Worm (Caenorhabditis elegans) whole organism, young adult: ENCODE data around the gene srw-109.

Source experiments
- B0336.3 ChIP-seq: fragments of 200-800 bp; sonication (Bioruptor generic); IDR thresholded peaks from 2 replicates; pipeline ENCODE4 v1.3.6; 2022; ENCODE audit warnings: missing genetic modification characterization, missing compliant biosample characterization
- C17E4.6 ChIP-seq: fragments of 200-800 bp; sonication (Bioruptor generic); IDR thresholded peaks from 2 replicates; pipeline ENCODE4 v1.3.6; 2022; ENCODE audit warnings: missing genetic modification reagents, missing genetic modification characterization, missing compliant biosample characterization
- F49E8.2 ChIP-seq: sonication (generic microtip); optimal IDR thresholded peaks from 3 replicates; lab custom pipeline; 2017; ENCODE audit warnings: missing genetic modification characterization, mild to moderate bottlenecking, missing compliant biosample characterization, antibody characterized with exemption, moderate library complexity; ENCODE audit not compliant: insufficient read depth
- F55B11.4 ChIP-seq: sonication (generic microtip); optimal IDR thresholded peaks from 2 replicates; lab custom pipeline; 2016; ENCODE audit warnings: missing compliant biosample characterization, missing genetic modification characterization, borderline replicate concordance; ENCODE audit not compliant: insufficient read depth
- K11D2.4 ChIP-seq: fragments of 200-800 bp; sonication (Bioruptor generic); IDR thresholded peaks from 2 replicates; pipeline ENCODE4 v1.3.6; 2022; ENCODE audit warnings: missing genetic modification reagents, missing genetic modification characterization, missing compliant biosample characterization
- Y79H2A.3 ChIP-seq: fragments of 200-800 bp; sonication (Bioruptor generic); conservative IDR thresholded peaks from 2 replicates; pipeline ENCODE4 v1.3.6; 2022; ENCODE audit warnings: missing genetic modification reagents, missing genetic modification characterization, missing compliant biosample characterization
- ZK185.1 ChIP-seq: sonication (generic microtip); optimal IDR thresholded peaks from 2 replicates; lab custom pipeline; 2016; ENCODE audit warnings: mild to moderate bottlenecking, missing genetic modification characterization, missing compliant biosample characterization; ENCODE audit not compliant: poor library complexity, severe bottlenecking
- akir-1 ChIP-seq: fragments of 200-800 bp; sonication (Bioruptor generic); optimal IDR thresholded peaks from 2 replicates; lab custom pipeline; 2018; ENCODE audit warnings: mild to moderate bottlenecking, missing genetic modification characterization, moderate library complexity, missing compliant biosample characterization
- aptf-2 ChIP-seq: fragments of 200-800 bp; sonication (Bioruptor generic); conservative IDR thresholded peaks from 2 replicates; pipeline ENCODE4 v1.3.6; 2022; ENCODE audit warnings: missing genetic modification reagents, missing genetic modification characterization, missing compliant biosample characterization
- athp-1 ChIP-seq: sonication (generic microtip); optimal IDR thresholded peaks from 2 replicates; lab custom pipeline; 2017; ENCODE audit warnings: mild to moderate bottlenecking, missing genetic modification characterization, missing compliant biosample characterization
- attf-5 ChIP-seq: fragments of 200-800 bp; sonication (Bioruptor generic); optimal IDR thresholded peaks from 2 replicates; lab custom pipeline; 2018; ENCODE audit warnings: mild to moderate bottlenecking, missing genetic modification characterization, missing compliant biosample characterization
- ceh-27 ChIP-seq: fragments of 200-800 bp; sonication (Bioruptor generic); optimal IDR thresholded peaks from 2 replicates; lab custom pipeline; 2018; ENCODE audit warnings: mild to moderate bottlenecking, missing genetic modification characterization, moderate library complexity, missing compliant biosample characterization
- ceh-40 ChIP-seq: fragments of 200-800 bp; sonication (Bioruptor generic); IDR thresholded peaks from 2 replicates; pipeline ENCODE4 v1.3.6; 2022; ENCODE audit warnings: missing genetic modification characterization, missing compliant biosample characterization
- ceh-79 ChIP-seq: sonication (generic microtip); optimal IDR thresholded peaks from 2 replicates; lab custom pipeline; 2017; ENCODE audit warnings: mild to moderate bottlenecking, missing genetic modification characterization, missing compliant biosample characterization
- dox-1 ChIP-seq: fragments of 200-800 bp; sonication (Bioruptor generic); IDR thresholded peaks from 2 replicates; pipeline ENCODE4 v1.3.6; 2022; ENCODE audit warnings: missing genetic modification reagents, missing genetic modification characterization, missing compliant biosample characterization
- dpff-1 ChIP-seq: sonication (generic microtip); optimal IDR thresholded peaks from 2 replicates; lab custom pipeline; 2017; ENCODE audit warnings: mild to moderate bottlenecking, missing genetic modification characterization, missing compliant biosample characterization
- efl-1 ChIP-seq: fragments of 150-350 bp; optimal IDR thresholded peaks from 2 replicates; lab custom pipeline; 2014; ENCODE audit warnings: missing biosample characterization, missing genetic modification reagents, missing genetic modification characterization
- egl-44 ChIP-seq: fragments of 200-800 bp; sonication (Bioruptor generic); IDR thresholded peaks from 2 replicates; pipeline ENCODE4 v1.3.6; 2022; ENCODE audit warnings: missing genetic modification reagents, missing genetic modification characterization, missing compliant biosample characterization
- egrh-3 ChIP-seq: fragments of 200-800 bp; sonication (Bioruptor generic); IDR thresholded peaks from 2 replicates; pipeline ENCODE4 v1.3.6; 2022; ENCODE audit warnings: missing genetic modification reagents, missing genetic modification characterization, missing compliant biosample characterization
- hlh-12 ChIP-seq: sonication (generic microtip); optimal IDR thresholded peaks from 2 replicates; lab custom pipeline; 2016; ENCODE audit warnings: missing genetic modification characterization, missing compliant biosample characterization
- hmg-1.2 ChIP-seq: fragments of 200-800 bp; sonication (Bioruptor generic); IDR thresholded peaks from 2 replicates; pipeline ENCODE4 v1.3.6; 2022; ENCODE audit warnings: missing genetic modification reagents, missing genetic modification characterization, missing compliant biosample characterization
- let-526 ChIP-seq: fragments of 200-800 bp; sonication (Bioruptor generic); IDR thresholded peaks from 2 replicates; pipeline ENCODE4 v1.3.6; 2022; ENCODE audit warnings: missing genetic modification reagents, missing genetic modification characterization, missing compliant biosample characterization
- let-607 ChIP-seq, 2 experiments: fragments of 200-800 bp in 1 of 2; sonication (Bioruptor generic) in 1 of 2; sonication (generic microtip) in 1 of 2; optimal IDR thresholded peaks; 2 replicates each; lab custom pipeline; 2016 to 2018; ENCODE audit warnings: mild to moderate bottlenecking in 2 of 2, missing compliant biosample characterization in 2 of 2, missing genetic modification characterization in 2 of 2, moderate library complexity in 2 of 2, missing genotype in 1 of 2
- mcd-1 ChIP-seq: fragments of 200-800 bp; sonication (Bioruptor generic); IDR thresholded peaks from 2 replicates; pipeline ENCODE4 v1.3.6; 2022; ENCODE audit warnings: missing genetic modification reagents, missing genetic modification characterization, missing compliant biosample characterization
- mxl-1 ChIP-seq: sonication (generic microtip); optimal IDR thresholded peaks from 2 replicates; lab custom pipeline; 2016; ENCODE audit warnings: missing genetic modification characterization, missing compliant biosample characterization
- nhr-179 ChIP-seq: sonication (generic microtip); optimal IDR thresholded peaks from 2 replicates; lab custom pipeline; 2016; ENCODE audit warnings: mild to moderate bottlenecking, missing genetic modification characterization, missing compliant biosample characterization
- pha-4 ChIP-seq: fragments of 150-350 bp; sonication (generic microtip); optimal IDR thresholded peaks from 2 replicates; lab custom pipeline; 2014; ENCODE audit warnings: missing biosample characterization, missing genetic modification reagents, missing genetic modification characterization
- repo-1 ChIP-seq: sonication (generic microtip); optimal IDR thresholded peaks from 2 replicates; lab custom pipeline; 2017; ENCODE audit warnings: mild to moderate bottlenecking, missing genetic modification characterization, missing compliant biosample characterization
- sdz-38 ChIP-seq: sonication (generic microtip); optimal IDR thresholded peaks from 2 replicates; lab custom pipeline; 2016; ENCODE audit warnings: missing genotype, missing genetic modification characterization, missing compliant biosample characterization
- sea-2 ChIP-seq: fragments of 200-800 bp; sonication (Bioruptor generic); IDR thresholded peaks from 2 replicates; pipeline ENCODE4 v1.3.6; 2022; ENCODE audit warnings: missing genetic modification characterization, missing compliant biosample characterization
- snpc-1.1 ChIP-seq: sonication (generic microtip); optimal IDR thresholded peaks from 2 replicates; lab custom pipeline; 2017; ENCODE audit warnings: missing genetic modification characterization, mild to moderate bottlenecking, missing compliant biosample characterization, antibody characterized with exemption, moderate library complexity, missing genotype, missing genetic modification reagents; ENCODE audit not compliant: insufficient read depth
- snpc-1.3 ChIP-seq: sonication (generic microtip); optimal IDR thresholded peaks from 2 replicates; lab custom pipeline; 2017; ENCODE audit warnings: missing genetic modification characterization, mild to moderate bottlenecking, missing compliant biosample characterization, antibody characterized with exemption, moderate library complexity, missing genotype, missing genetic modification reagents; ENCODE audit not compliant: insufficient read depth
- snpc-3.4 ChIP-seq: sonication (generic microtip); optimal IDR thresholded peaks from 2 replicates; lab custom pipeline; 2017; ENCODE audit warnings: missing genetic modification characterization, mild to moderate bottlenecking, missing compliant biosample characterization, antibody characterized with exemption, moderate library complexity, missing genotype, missing genetic modification reagents
- snpc-4 ChIP-seq, 5 experiments: fragments of 150-350 bp in 1 of 5; sonication (generic microtip) in 4 of 5; optimal IDR thresholded peaks; 2 replicates each; lab custom pipeline; 2014 to 2018; ENCODE audit warnings: missing genetic modification characterization in 5 of 5, missing biosample characterization in 3 of 5, antibody characterized with exemption in 2 of 5, mild to moderate bottlenecking in 2 of 5, missing compliant biosample characterization in 2 of 5, missing genotype in 2 of 5, moderate library complexity in 2 of 5, missing genetic modification reagents in 1 of 5
- somi-1 ChIP-seq: fragments of 200-800 bp; sonication (Bioruptor generic); optimal IDR thresholded peaks from 2 replicates; lab custom pipeline; 2018; ENCODE audit warnings: mild to moderate bottlenecking, missing genetic modification characterization, missing compliant biosample characterization
- tbx-9 ChIP-seq: sonication (generic microtip); optimal IDR thresholded peaks from 2 replicates; lab custom pipeline; 2016; ENCODE audit warnings: borderline replicate concordance, missing genetic modification characterization, inconsistent platforms, missing compliant biosample characterization
- unc-62 ChIP-seq: fragments of 150-350 bp; optimal IDR thresholded peaks from 2 replicates; lab custom pipeline; 2014; ENCODE audit warnings: missing biosample characterization, missing genetic modification reagents, missing genetic modification characterization
- xnd-1 ChIP-seq: sonication (generic microtip); optimal IDR thresholded peaks from 2 replicates; lab custom pipeline; 2016; ENCODE audit warnings: missing genotype, missing genetic modification reagents, missing genetic modification characterization, missing compliant biosample characterization
- ztf-18 ChIP-seq: sonication (generic microtip); optimal IDR thresholded peaks from 2 replicates; lab custom pipeline; 2016; ENCODE audit warnings: missing genotype, mild to moderate bottlenecking, missing genetic modification characterization, missing compliant biosample characterization
- ztf-26 ChIP-seq: sonication (generic microtip); optimal IDR thresholded peaks from 2 replicates; lab custom pipeline; 2017; ENCODE audit warnings: missing genetic modification characterization, missing compliant biosample characterization
- ztf-3 ChIP-seq: fragments of 200-800 bp; sonication (Bioruptor generic); optimal IDR thresholded peaks from 2 replicates; lab custom pipeline; 2018; ENCODE audit warnings: mild to moderate bottlenecking, missing genetic modification characterization, missing compliant biosample characterization
- ztf-6 ChIP-seq: fragments of 200-800 bp; sonication (Bioruptor generic); IDR thresholded peaks from 2 replicates; pipeline ENCODE4 v1.3.6; 2022; ENCODE audit warnings: missing genetic modification reagents, missing genetic modification characterization, missing compliant biosample characterization

The srw-109 gene

ce11 chrV:642750-643149 is 34.0 kb upstream of the srw-109 start, which contains the start of gene nhr-190:
Gene nhr-190, minus strand, starts transcription at chrV:642924.
- TF ChIP-seq dpff-1 (tag; lab: Kevin White, UChicago) (no peak), hmg-1.2 (peak; percentile 66; the same call in 1 of the 2 replicates), hlh-12 (no peak), akir-1 (GFP tag; lab: Kevin White, UChicago) (no peak), attf-5 (GFP tag; lab: Kevin White, UChicago) (peak; percentile 16), ztf-3 (no peak), somi-1 (no peak), F49E8.2 (tag; lab: Kevin White, UChicago) (no peak), sea-2 (no peak), Y79H2A.3 (GFP tag; lab: Robert Waterston, UW) (no peak)
- TF ChIP-seq, all 124 proteins: peak for 2

- TF ChIP-seq pha-4 (tag; lab: Kevin White, UChicago) (no peak), ZK185.1 (no peak), ztf-6 (GFP tag; lab: Robert Waterston, UW) (no peak), efl-1 (GFP tag; lab: Kevin White, UChicago) (no peak), ceh-27 (GFP tag; lab: Kevin White, UChicago) (no peak), unc-62 (no peak), nhr-179 (tag; lab: Kevin White, UChicago) (no peak)
These were observed 29.6 kb upstream of the srw-109 start, which contains the start of gene srj-37 for ce11 chrV:638328-638727. Gene srj-37, plus strand, starts transcription at chrV:638628.

ce11 chrV:636281-636680 is 27.5 kb upstream of the srw-109 start, which contains the start of gene pals-31:
Gene pals-31, plus strand, starts transcription at chrV:636581.
- no peak for TF ChIP-seq snpc-1.3 (tag; lab: Kevin White, UChicago)
- no peak for TF ChIP-seq snpc-4 (GFP tag; optimal IDR thresholded peaks at IDR 0.05; lab: Kevin White, UChicago)
- no peak for TF ChIP-seq snpc-4 (tag; optimal IDR thresholded peaks at IDR 0.05; lab: Kevin White, UChicago)
- TF ChIP-seq hlh-12: no peak
- no peak for TF ChIP-seq mcd-1 (GFP tag; lab: Robert Waterston, UW)
- no peak for TF ChIP-seq sdz-38 (tag; lab: Kevin White, UChicago)
- TF ChIP-seq xnd-1: no peak
- no peak for TF ChIP-seq C17E4.6
- no peak for TF ChIP-seq let-526 (GFP tag; lab: Robert Waterston, UW)
- no peak for TF ChIP-seq athp-1 (tag; lab: Kevin White, UChicago)
- no peak for TF ChIP-seq ztf-26 (tag; lab: Kevin White, UChicago)
- TF ChIP-seq hmg-1.2: no peak
- no peak for TF ChIP-seq snpc-1.1 (tag; lab: Kevin White, UChicago)
- TF ChIP-seq egl-44 (GFP tag; lab: Robert Waterston, UW): no peak
- no peak for TF ChIP-seq repo-1 (tag; lab: Kevin White, UChicago)
- no peak for TF ChIP-seq K11D2.4 (GFP tag; lab: Robert Waterston, UW)
- TF ChIP-seq F55B11.4 (tag; lab: Kevin White, UChicago): no peak
- TF ChIP-seq snpc-3.4: no peak
- TF ChIP-seq ztf-3: no peak
- TF ChIP-seq, all 124 proteins: peak for 0

ce11 chrV:635630-636029 is 26.9 kb upstream of the srw-109 start:
- TF ChIP-seq snpc-1.1 (tag; lab: Kevin White, UChicago) (peak; percentile 18), ceh-40 (GFP tag; lab: Robert Waterston, UW) (no peak), attf-5 (GFP tag; lab: Kevin White, UChicago) (peak; percentile 71), dox-1 (GFP tag; lab: Robert Waterston, UW) (peak; percentile 63), aptf-2 (GFP tag; lab: Robert Waterston, UW) (no peak), egl-44 (GFP tag; lab: Robert Waterston, UW) (no peak), mxl-1 (tag; lab: Kevin White, UChicago) (no peak), ceh-27 (GFP tag; lab: Kevin White, UChicago) (peak; percentile 13), Y79H2A.3 (GFP tag; lab: Robert Waterston, UW) (no peak), ztf-6 (GFP tag; lab: Robert Waterston, UW) (no peak), let-607 (tag; optimal IDR thresholded peaks at IDR 0.05; lab: Kevin White, UChicago) (no peak), tbx-9 (tag; lab: Kevin White, UChicago) (no peak), egrh-3 (GFP tag; lab: Robert Waterston, UW) (no peak), ceh-79 (tag; lab: Kevin White, UChicago) (no peak), ztf-18 (tag; lab: Kevin White, UChicago) (no peak), B0336.3 (GFP tag; lab: Robert Waterston, UW) (no peak), dpff-1 (tag; lab: Kevin White, UChicago) (no peak), F55B11.4 (tag; lab: Kevin White, UChicago) (no peak)
